Fruit fly (Drosophila melanogaster): ENCODE measurements around the gene CG17328.

Gene CG17328

DNA sequence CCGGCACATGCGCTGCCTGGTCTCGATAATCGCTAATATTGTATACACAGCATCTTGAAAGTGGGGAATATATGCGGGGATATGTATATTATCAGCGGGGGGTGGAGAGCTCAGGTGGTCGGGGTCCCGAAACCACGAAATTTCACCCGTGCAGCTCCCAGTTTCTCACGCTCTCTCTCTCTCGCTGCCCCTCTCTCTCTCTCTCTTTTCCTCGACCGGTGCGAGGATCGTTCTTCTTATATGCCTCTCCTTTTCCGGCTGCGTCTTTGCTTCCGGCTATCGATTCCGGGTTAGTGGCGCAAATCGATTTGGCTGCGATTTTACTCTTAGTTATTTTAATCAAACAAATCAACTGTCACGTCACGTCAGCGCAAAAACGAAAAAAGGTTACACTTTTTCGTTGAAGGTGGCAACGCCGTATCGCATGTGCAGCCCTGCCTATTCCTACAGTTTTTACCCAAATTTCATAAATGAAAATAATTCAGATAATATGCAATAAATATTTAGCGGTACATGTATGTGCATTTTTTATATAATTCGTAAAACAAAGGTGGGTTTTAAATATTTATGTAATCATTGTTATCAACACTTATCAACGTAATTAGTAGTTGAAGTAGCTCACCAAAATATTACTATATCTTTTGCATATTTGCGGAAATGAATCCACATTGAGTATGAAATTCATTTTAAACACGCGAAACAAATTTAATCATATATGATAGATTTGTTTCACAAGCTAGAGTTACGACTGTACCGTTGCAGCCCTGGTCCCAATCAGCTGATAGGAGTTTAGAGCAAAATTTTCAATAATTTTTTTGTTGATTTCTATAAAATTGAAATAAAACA lies at the start of gene CG17328, which contains the start of gene heix (continued):
- TF ChIP-seq acj6 (GFP tag; optimal IDR thresholded peaks at IDR 0.05) (peak; percentile 82), CG7368 (GFP tag; optimal IDR thresholded peaks at IDR 0.05) (peak; percentile 52), CG10631 (GFP tag; optimal IDR thresholded peaks at IDR 0.05) (peak; percentile 80), OdsH (GFP tag; optimal IDR thresholded peaks at IDR 0.05) (peak; percentile 77), fd59A (GFP tag; optimal IDR thresholded peaks at IDR 0.05) (peak; percentile 44), pdm3 (GFP tag; optimal IDR thresholded peaks at IDR 0.05) (no peak), svp (GFP tag) (peak; percentile 92), CG6163 (GFP tag; IDR thresholded peaks at IDR 0.05) (no peak; the same call in 1 of the 3 replicates), Eip75B (GFP tag; optimal IDR thresholded peaks at IDR 0.05) (peak; percentile 79), CG4318 (GFP tag; optimal IDR thresholded peaks at IDR 0.05) (no peak)

DNA sequence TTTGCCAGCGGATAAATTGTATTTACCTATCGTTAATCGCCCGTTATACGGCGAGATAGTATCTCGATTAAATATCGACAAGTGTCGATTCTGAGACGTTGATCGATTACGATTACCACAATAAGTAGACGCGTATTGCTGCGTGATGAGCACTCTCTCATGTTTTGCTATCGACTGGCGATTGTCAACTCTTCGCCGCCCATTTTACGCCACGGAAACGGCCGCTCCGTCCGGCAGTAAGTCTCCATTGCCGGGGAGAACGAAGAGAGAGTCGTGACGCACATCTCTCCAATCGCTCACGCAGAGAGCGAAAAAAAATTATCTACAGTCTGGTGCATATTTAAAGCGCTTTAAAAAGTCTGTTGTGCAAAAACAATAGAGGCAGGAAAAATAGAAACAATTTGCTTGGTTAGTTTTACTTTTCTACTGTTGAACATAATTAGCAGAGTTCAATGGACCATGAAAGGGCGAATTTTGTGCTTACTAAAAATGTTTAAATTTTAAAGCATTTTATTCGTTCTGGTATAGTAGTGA lies 48.1 kb upstream of the CG17328 start, which contains the start of gene CG46309:
Gene CG46309, minus strand, starts transcription at position 191 of the 534 bp plus-strand sequence.
- TF ChIP-seq Gug (GFP tag; IDR thresholded peaks at IDR 0.05) (no peak), dsx (GFP tag; optimal IDR thresholded peaks at IDR 0.05; ENCODE audit: poor library complexity, severe bottlenecking) (no peak), Eip78C (GFP tag) (peak; percentile 86), CG11902 (GFP tag; optimal IDR thresholded peaks at IDR 0.05) (no peak), fkh (GFP tag; optimal IDR thresholded peaks at IDR 0.05) (no peak), Blimp-1 (GFP tag; optimal IDR thresholded peaks at IDR 0.05) (no peak), spab (GFP tag; optimal IDR thresholded peaks at IDR 0.05) (no peak), Ets96B (tag; optimal IDR thresholded peaks at IDR 0.05) (no peak), CG6792 (GFP tag; optimal IDR thresholded peaks at IDR 0.05) (no peak), CG8319 (GFP tag; optimal IDR thresholded peaks at IDR 0.05) (no peak), Hr38 (GFP tag; optimal IDR thresholded peaks at IDR 0.05) (no peak), ss (GFP tag; optimal IDR thresholded peaks at IDR 0.05) (no peak), topi (GFP tag; optimal IDR thresholded peaks at IDR 0.05) (peak; percentile 53), CG3032 (tag; optimal IDR thresholded peaks at IDR 0.05) (no peak), OdsH (GFP tag; optimal IDR thresholded peaks at IDR 0.05) (peak; percentile 49), fd59A (GFP tag; optimal IDR thresholded peaks at IDR 0.05) (no peak), esn (GFP tag; optimal IDR thresholded peaks at IDR 0.05) (peak; percentile 53), pdm3 (GFP tag; optimal IDR thresholded peaks at IDR 0.05) (peak; percentile 44), CG8632 (GFP tag; optimal IDR thresholded peaks at IDR 0.05) (peak; percentile 22), CG3919 (GFP tag; optimal IDR thresholded peaks at IDR 0.05) (no peak), achi (GFP tag; optimal IDR thresholded peaks at IDR 0.05) (peak; percentile 1), eg (GFP tag; IDR thresholded peaks at IDR 0.05) (no peak), Ets21C (GFP tag; optimal IDR thresholded peaks at IDR 0.05) (peak; percentile 8), Eip75B (GFP tag; optimal IDR thresholded peaks at IDR 0.05) (peak; percentile 48), Hr39 (GFP tag; optimal IDR thresholded peaks at IDR 0.05) (peak; percentile 61), svp (GFP tag) (no peak), CG4318 (GFP tag; optimal IDR thresholded peaks at IDR 0.05) (no peak), CG1621 (tag; optimal IDR thresholded peaks at IDR 0.05) (no peak), CG11294 (GFP tag; IDR thresholded peaks at IDR 0.05) (no peak), CG6854 (GFP tag; optimal IDR thresholded peaks at IDR 0.05) (no peak), CG31627 (GFP tag; optimal IDR thresholded peaks at IDR 0.05) (peak; percentile 51), vri (GFP tag; optimal IDR thresholded peaks at IDR 0.05) (peak; percentile 62), Met (GFP tag; optimal IDR thresholded peaks at IDR 0.05) (peak; percentile 32), Lpt (GFP tag; optimal IDR thresholded peaks at IDR 0.05) (peak; percentile 8), Hr4 (GFP tag; optimal IDR thresholded peaks at IDR 0.05) (peak; percentile 51), lz (GFP tag; optimal IDR thresholded peaks at IDR 0.05) (peak; percentile 54), fd85E (GFP tag; optimal IDR thresholded peaks at IDR 0.05) (no peak), CG15336 (GFP tag; IDR thresholded peaks at IDR 0.05) (no peak), CG7368 (GFP tag; optimal IDR thresholded peaks at IDR 0.05) (no peak), CG6808 (GFP tag; optimal IDR thresholded peaks at IDR 0.05) (no peak), net (GFP tag; optimal IDR thresholded peaks at IDR 0.05) (no peak), CG34406 (GFP tag; optimal IDR thresholded peaks at IDR 0.05) (no peak), Sox15 (GFP tag; optimal IDR thresholded peaks at IDR 0.05) (no peak), CG9139 (GFP tag; optimal IDR thresholded peaks at IDR 0.05) (no peak)
